Fruit fly (Drosophila melanogaster) S2 (cell line): ENCODE data around the gene sicily.

Experiments used
- CG8478 ChIP-seq: fragments of >200 bp; optimal IDR thresholded peaks from 2 replicates; lab custom pipeline; 2018
- CTCF ChIP-seq, 2 experiments: fragments of >200 bp; optimal IDR thresholded peaks; 2 replicates each; lab custom pipeline; 2018

DNA sequence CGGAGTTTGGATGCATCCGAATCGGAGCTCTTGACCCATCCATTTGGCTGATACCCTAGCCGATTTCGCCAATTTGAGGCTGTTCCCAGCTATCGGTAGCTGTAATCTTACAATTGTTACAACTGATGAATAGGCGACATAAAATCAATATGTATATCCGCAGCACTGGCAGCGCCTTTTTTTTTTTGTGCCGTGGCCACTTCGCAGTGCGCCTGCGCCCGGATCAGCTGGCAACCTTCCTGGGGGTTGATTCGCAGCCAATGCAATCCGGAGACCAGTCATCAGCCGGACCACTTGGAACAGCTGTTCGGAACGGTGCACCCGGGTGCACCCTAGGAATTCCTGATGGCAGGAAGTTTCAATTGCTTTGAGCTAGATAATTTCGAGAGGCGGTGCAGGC lies 39.2 kb downstream of the sicily start, which contains the start of gene Pdzd8:
- TF ChIP-seq CTCF (optimal IDR thresholded peaks at IDR 0.05; lab: Kevin White, UChicago), result no peak
- TF ChIP-seq CG8478 (lab: Kevin White, UChicago), result no peak
